Worm (Caenorhabditis elegans) whole organism, L3 larva: Measurements from ENCODE around the gene tbx-7.

Source experiments
- ceh-28 ChIP-seq: fragments of 150-350 bp; optimal IDR thresholded peaks from 2 replicates; lab custom pipeline; 2014; ENCODE audit warnings: missing biosample characterization, missing genetic modification reagents, missing genetic modification characterization
- elt-2 ChIP-seq: sonication (generic microtip); optimal IDR thresholded peaks from 2 replicates; lab custom pipeline; 2016; ENCODE audit warnings: missing genetic modification reagents, mild to moderate bottlenecking, missing genetic modification characterization, missing compliant biosample characterization
- nhr-237 ChIP-seq: fragments of 150-350 bp; optimal IDR thresholded peaks from 2 replicates; lab custom pipeline; 2014; ENCODE audit warnings: missing biosample characterization, missing genetic modification characterization
- nhr-43 ChIP-seq: sonication (generic microtip); optimal IDR thresholded peaks from 2 replicates; lab custom pipeline; 2016; ENCODE audit warnings: mild to moderate bottlenecking, missing genetic modification characterization, missing compliant biosample characterization; ENCODE audit not compliant: poor library complexity, severe bottlenecking
- pha-4 ChIP-seq: fragments of 150-350 bp; optimal IDR thresholded peaks from 2 replicates; lab custom pipeline; 2014; ENCODE audit warnings: missing biosample characterization, missing genetic modification reagents, missing genetic modification characterization
- unc-39 ChIP-seq: sonication (generic microtip); optimal IDR thresholded peaks from 4 replicates; lab custom pipeline; 2017; ENCODE audit warnings: missing biosample characterization, missing genetic modification characterization

- TF ChIP-seq nhr-237 (tag; lab: Kevin White, UChicago) (no peak), unc-39 (no peak), nhr-43 (no peak), ceh-28 (tag; lab: Kevin White, UChicago) (no peak), pha-4 (tag; lab: Kevin White, UChicago) (no peak), elt-2 (tag; lab: Kevin White, UChicago) (no peak)
Observed at ce11 chrIII:6028432-6028831, at the start of gene tbx-7.
